Worm (Caenorhabditis elegans) whole organism, late embryonic: ENCODE measurements around the gene sir-2.1.

Experiments used
- ceh-14 ChIP-seq: sonication (generic microtip); optimal IDR thresholded peaks from 2 replicates; lab custom pipeline; 2016; ENCODE audit warnings: missing genotype, missing genetic modification characterization, missing compliant biosample characterization
- ceh-45 ChIP-seq: fragments of 200-800 bp; sonication (Bioruptor generic); IDR thresholded peaks from 2 replicates; pipeline ENCODE4 v1.3.6; 2022; ENCODE audit warnings: missing genetic modification reagents, missing genetic modification characterization, missing compliant biosample characterization
- ceh-6 ChIP-seq: fragments of 200-800 bp; sonication (Bioruptor generic); optimal IDR thresholded peaks from 2 replicates; lab custom pipeline; 2018; ENCODE audit warnings: mild to moderate bottlenecking, missing genetic modification characterization, missing compliant biosample characterization
- fax-1 ChIP-seq: sonication (generic microtip); optimal IDR thresholded peaks from 2 replicates; lab custom pipeline; 2016; ENCODE audit warnings: missing genotype, missing genetic modification characterization, missing compliant biosample characterization
- fkh-10 ChIP-seq: fragments of 150-350 bp; optimal IDR thresholded peaks from 2 replicates; lab custom pipeline; 2014; ENCODE audit warnings: missing biosample characterization, missing genetic modification reagents, missing genetic modification characterization
- gmeb-2 ChIP-seq: sonication (generic microtip); optimal IDR thresholded peaks from 2 replicates; lab custom pipeline; 2016; ENCODE audit warnings: missing genetic modification characterization, inconsistent platforms, missing compliant biosample characterization
- nhr-11 ChIP-seq: fragments of 150-350 bp; optimal IDR thresholded peaks from 2 replicates; lab custom pipeline; 2014; ENCODE audit warnings: missing biosample characterization, missing genetic modification characterization
- pag-3 ChIP-seq: sonication (generic microtip); optimal IDR thresholded peaks from 2 replicates; lab custom pipeline; 2016; ENCODE audit warnings: missing compliant biosample characterization, missing genetic modification characterization, borderline replicate concordance
- pqm-1 ChIP-seq: sonication (generic microtip); optimal IDR thresholded peaks from 2 replicates; lab custom pipeline; 2016; ENCODE audit warnings: missing genetic modification characterization, missing compliant biosample characterization
- tbx-2 ChIP-seq: sonication (generic microtip); optimal IDR thresholded peaks from 2 replicates; lab custom pipeline; 2016; ENCODE audit warnings: missing genetic modification characterization, missing compliant biosample characterization
- unc-55 ChIP-seq: sonication (generic microtip); optimal IDR thresholded peaks from 2 replicates; lab custom pipeline; 2017; ENCODE audit warnings: missing biosample characterization, missing genetic modification reagents, missing genetic modification characterization
- unc-86 ChIP-seq: sonication (generic microtip); optimal IDR thresholded peaks from 2 replicates; lab custom pipeline; 2016; ENCODE audit warnings: missing genetic modification characterization, missing compliant biosample characterization
- ztf-16 ChIP-seq: sonication (generic microtip); optimal IDR thresholded peaks from 2 replicates; lab custom pipeline; 2017; ENCODE audit warnings: missing genetic modification characterization, missing compliant biosample characterization

ce11 chrIV:10337286-10337685 is 28.7 kb downstream of the sir-2.1 start:
- no peak for TF ChIP-seq fkh-10 (GFP tag; lab: Kevin White, UChicago)
- no peak for TF ChIP-seq tbx-2 (tag; lab: Kevin White, UChicago)
- no peak for TF ChIP-seq unc-86
- no peak for TF ChIP-seq gmeb-2 (tag; lab: Kevin White, UChicago)
- TF ChIP-seq unc-55, result no peak
- TF ChIP-seq pqm-1 (tag; lab: Kevin White, UChicago), result no peak
- TF ChIP-seq ceh-14, result no peak
- TF ChIP-seq fax-1 (tag; lab: Kevin White, UChicago), result no peak
- TF ChIP-seq ztf-16 (tag; lab: Kevin White, UChicago), result no peak
- no peak for TF ChIP-seq pag-3 (tag; lab: Kevin White, UChicago)
- TF ChIP-seq ceh-45 (GFP tag; lab: Robert Waterston, UW), result no peak
- no peak for TF ChIP-seq nhr-11 (tag; lab: Kevin White, UChicago)
- TF ChIP-seq ceh-6 (GFP tag; lab: Kevin White, UChicago), result no peak
